Worm (Caenorhabditis elegans) whole organism, L3 larva: Measurements from ENCODE around the gene E02H4.8.

Source experiments
- R02D3.7 ChIP-seq: fragments of 150-350 bp; optimal IDR thresholded peaks from 2 replicates; lab custom pipeline; 2014; ENCODE audit warnings: missing biosample characterization, missing genetic modification characterization
- ZK546.5 ChIP-seq: sonication (generic microtip); optimal IDR thresholded peaks from 2 replicates; lab custom pipeline; 2017; ENCODE audit warnings: missing biosample characterization, missing genetic modification characterization
- aly-2 ChIP-seq: fragments of 150-350 bp; optimal IDR thresholded peaks from 2 replicates; lab custom pipeline; 2014; ENCODE audit warnings: missing biosample characterization, missing genetic modification characterization
- ama-1 ChIP-seq: fragments of 150-350 bp; optimal IDR thresholded peaks from 2 replicates; lab custom pipeline; 2018
- ceh-28 ChIP-seq: fragments of 150-350 bp; optimal IDR thresholded peaks from 2 replicates; lab custom pipeline; 2014; ENCODE audit warnings: missing biosample characterization, missing genetic modification reagents, missing genetic modification characterization
- ceh-82 ChIP-seq: fragments of 150-350 bp; optimal IDR thresholded peaks from 2 replicates; lab custom pipeline; 2014; ENCODE audit warnings: missing biosample characterization, missing genetic modification characterization
- daf-12 ChIP-seq: fragments of 150-350 bp; optimal IDR thresholded peaks from 2 replicates; lab custom pipeline; 2014; ENCODE audit warnings: missing biosample characterization, missing genetic modification reagents, missing genetic modification characterization
- egl-27 ChIP-seq: sonication (generic microtip); optimal IDR thresholded peaks from 4 replicates; lab custom pipeline; 2017; ENCODE audit warnings: missing biosample characterization, missing genetic modification reagents, missing genetic modification characterization
- egl-5 ChIP-seq: fragments of 150-350 bp; optimal IDR thresholded peaks from 2 replicates; lab custom pipeline; 2017; ENCODE audit warnings: missing biosample characterization, missing genetic modification reagents, missing genetic modification characterization, inconsistent platforms
- elt-1 ChIP-seq: fragments of 150-350 bp; optimal IDR thresholded peaks from 2 replicates; lab custom pipeline; 2014; ENCODE audit warnings: missing biosample characterization, missing genetic modification characterization
- elt-3 ChIP-seq, 3 experiments: fragments of 150-350 bp in 1 of 3; sonication (generic microtip) in 2 of 3; optimal IDR thresholded peaks; 2 replicates in 2 of 3; 4 replicates in 1 of 3; lab custom pipeline; 2014 to 2017; ENCODE audit warnings: missing biosample characterization in 3 of 3, missing genetic modification characterization in 3 of 3
- eor-1 ChIP-seq, 2 experiments: fragments of 150-350 bp; optimal IDR thresholded peaks; 2 replicates each; lab custom pipeline; 2014 to 2018; ENCODE audit warnings: missing biosample characterization in 2 of 2, missing genetic modification characterization in 2 of 2
- fkh-10 ChIP-seq: sonication (generic microtip); optimal IDR thresholded peaks from 2 replicates; lab custom pipeline; 2017; ENCODE audit warnings: missing biosample characterization, missing genetic modification reagents, missing genetic modification characterization
- fkh-2 ChIP-seq: fragments of 150-350 bp; optimal IDR thresholded peaks from 2 replicates; lab custom pipeline; 2014; ENCODE audit warnings: missing biosample characterization, missing genetic modification reagents, missing genetic modification characterization
- fos-1 ChIP-seq: fragments of 150-350 bp; optimal IDR thresholded peaks from 2 replicates; lab custom pipeline; 2014; ENCODE audit warnings: missing biosample characterization, missing genetic modification characterization
- jun-1 ChIP-seq: fragments of 150-350 bp; optimal IDR thresholded peaks from 2 replicates; lab custom pipeline; 2014; ENCODE audit warnings: missing biosample characterization, missing genetic modification reagents, missing genetic modification characterization
- lin-15B ChIP-seq: fragments of 150-350 bp; optimal IDR thresholded peaks from 2 replicates; lab custom pipeline; 2014; ENCODE audit warnings: missing biosample characterization, missing genetic modification characterization
- lin-39 ChIP-seq: fragments of 150-350 bp; optimal IDR thresholded peaks from 2 replicates; lab custom pipeline; 2018; ENCODE audit warnings: missing biosample characterization, missing genetic modification reagents, missing genetic modification characterization
- lsy-12 ChIP-seq: sonication (generic microtip); optimal IDR thresholded peaks from 2 replicates; lab custom pipeline; 2016; ENCODE audit warnings: mild to moderate bottlenecking, missing genetic modification characterization, missing compliant biosample characterization
- mdl-1 ChIP-seq: fragments of 150-350 bp; optimal IDR thresholded peaks from 2 replicates; lab custom pipeline; 2014; ENCODE audit warnings: missing biosample characterization, missing genetic modification characterization
- nfya-1 ChIP-seq: sonication (generic microtip); optimal IDR thresholded peaks from 2 replicates; lab custom pipeline; 2017; ENCODE audit warnings: missing genetic modification characterization, mild to moderate bottlenecking, missing compliant biosample characterization, antibody characterized with exemption, moderate library complexity; ENCODE audit not compliant: insufficient read depth
- nhr-12 ChIP-seq: fragments of 150-350 bp; optimal IDR thresholded peaks from 2 replicates; lab custom pipeline; 2014; ENCODE audit warnings: missing biosample characterization, missing genetic modification characterization
- nhr-23 ChIP-seq: fragments of 150-350 bp; optimal IDR thresholded peaks from 2 replicates; lab custom pipeline; 2014; ENCODE audit warnings: missing biosample characterization, missing genetic modification reagents, missing genetic modification characterization
- nhr-28 ChIP-seq: fragments of 150-350 bp; optimal IDR thresholded peaks from 2 replicates; lab custom pipeline; 2014; ENCODE audit warnings: missing biosample characterization, missing genetic modification characterization
- nhr-67 ChIP-seq: fragments of 150-350 bp; optimal IDR thresholded peaks from 2 replicates; lab custom pipeline; 2014; ENCODE audit warnings: missing biosample characterization, missing genetic modification characterization
- nhr-76 ChIP-seq: fragments of 150-350 bp; sonication (generic microtip); optimal IDR thresholded peaks from 5 replicates; lab custom pipeline; 2014; ENCODE audit warnings: missing biosample characterization, missing genetic modification characterization
- nhr-77 ChIP-seq: fragments of 150-350 bp; optimal IDR thresholded peaks from 2 replicates; lab custom pipeline; 2014; ENCODE audit warnings: missing biosample characterization, missing genetic modification characterization
- pqm-1 ChIP-seq: fragments of 150-350 bp; optimal IDR thresholded peaks from 2 replicates; lab custom pipeline; 2017; ENCODE audit warnings: missing biosample characterization, missing genetic modification characterization, inconsistent platforms
- sea-2 ChIP-seq: fragments of 150-350 bp; sonication (generic microtip); optimal IDR thresholded peaks from 4 replicates; lab custom pipeline; 2014; ENCODE audit warnings: missing biosample characterization, missing genetic modification reagents, missing genetic modification characterization
- snpc-4 ChIP-seq: fragments of 150-350 bp; optimal IDR thresholded peaks from 2 replicates; lab custom pipeline; 2014; ENCODE audit warnings: missing biosample characterization, missing genetic modification characterization
- tbx-2 ChIP-seq: sonication (generic microtip); optimal IDR thresholded peaks from 2 replicates; lab custom pipeline; 2016; ENCODE audit warnings: mild to moderate bottlenecking, missing genetic modification characterization, missing compliant biosample characterization
- unc-39 ChIP-seq: sonication (generic microtip); optimal IDR thresholded peaks from 4 replicates; lab custom pipeline; 2017; ENCODE audit warnings: missing biosample characterization, missing genetic modification characterization
- unc-62 ChIP-seq: fragments of 150-350 bp; sonication (generic microtip); optimal IDR thresholded peaks from 4 replicates; lab custom pipeline; 2014; ENCODE audit warnings: missing biosample characterization, missing genetic modification reagents, missing genetic modification characterization
- zag-1 ChIP-seq: fragments of 150-350 bp; optimal IDR thresholded peaks from 2 replicates; lab custom pipeline; 2014; ENCODE audit warnings: missing biosample characterization, missing genetic modification characterization
- ztf-11 ChIP-seq: fragments of 150-350 bp; optimal IDR thresholded peaks from 2 replicates; lab custom pipeline; 2014; ENCODE audit warnings: missing biosample characterization, missing genetic modification characterization
- ztf-4 ChIP-seq: fragments of 150-350 bp; optimal IDR thresholded peaks from 2 replicates; lab custom pipeline; 2014; ENCODE audit warnings: missing biosample characterization, missing genetic modification characterization

E02H4.8 gene

ce11 chrX:14236121-14236824 lies 27.1 kb downstream of the E02H4.8 start:
- no peak for TF ChIP-seq mdl-1 (tag; lab: Kevin White, UChicago)
- no peak for TF ChIP-seq ztf-4 (tag; lab: Kevin White, UChicago)
- no peak for TF ChIP-seq nhr-12 (tag; lab: Kevin White, UChicago)
- TF ChIP-seq elt-1: no peak
- no peak for TF ChIP-seq nhr-28 (tag; lab: Kevin White, UChicago)

DNA sequence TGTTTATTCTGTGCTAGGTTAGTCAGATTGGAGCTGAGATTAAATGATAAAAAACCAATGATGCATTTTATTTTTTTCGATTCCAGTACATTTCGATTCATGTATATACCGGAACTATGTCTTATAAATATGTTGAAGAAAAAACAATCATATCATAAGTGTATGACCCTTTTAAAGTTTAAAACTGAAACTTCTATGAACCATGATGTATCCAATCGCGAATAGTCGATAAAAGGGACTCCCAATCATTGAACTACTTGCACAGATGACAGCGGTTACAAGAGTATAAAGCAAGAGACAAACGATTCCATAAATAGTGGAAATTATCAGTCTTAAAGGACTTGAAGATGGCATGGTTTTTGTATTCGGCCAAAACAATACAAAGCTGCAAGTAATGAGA lies 28.4 kb downstream of the E02H4.8 start, which contains the start of gene srg-37:
Gene srg-37 (minus strand): TSS at position 101 of the 400 bp plus-strand sequence.
- TF ChIP-seq ceh-82 (tag; lab: Kevin White, UChicago): no peak
- TF ChIP-seq aly-2 (tag; lab: Kevin White, UChicago): no peak
- TF ChIP-seq ztf-11 (tag; lab: Kevin White, UChicago): no peak
- TF ChIP-seq lin-15B (tag; lab: Kevin White, UChicago): no peak
- TF ChIP-seq elt-1: no peak
- TF ChIP-seq ama-1 (lab: Kevin White, UChicago): no peak
- TF ChIP-seq ztf-4 (tag; lab: Kevin White, UChicago): no peak
- no peak for TF ChIP-seq nfya-1
- TF ChIP-seq, all 47 proteins: peak for 0

DNA sequence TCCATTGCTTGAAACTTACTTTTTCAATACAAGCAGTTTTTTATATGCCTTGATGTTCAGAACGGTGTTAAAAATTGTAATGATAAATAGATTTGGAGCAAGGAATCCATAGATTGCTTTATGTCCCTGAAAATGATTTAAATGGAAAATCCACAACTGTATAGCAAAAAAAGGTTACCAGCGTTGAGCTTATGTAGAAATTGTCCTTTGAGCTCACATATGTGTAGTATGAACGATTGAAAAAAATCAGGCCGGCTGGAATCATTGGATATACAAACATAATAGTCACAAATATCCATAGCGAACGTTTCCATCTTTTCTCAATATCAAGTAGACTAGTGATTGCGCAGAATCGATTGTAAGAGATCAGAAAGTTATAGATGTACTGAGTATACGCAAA lies 29.0 kb downstream of the E02H4.8 start, which contains the start of gene srg-36:
Gene srg-36 (minus strand): TSS at position 101 of the 400 bp plus-strand sequence.
- TF ChIP-seq nhr-77 (no peak), nhr-23 (tag; lab: Kevin White, UChicago) (no peak), unc-62 (GFP tag; lab: Kevin White, UChicago) (no peak), eor-1 (tag; optimal IDR thresholded peaks at IDR 0.05; lab: Kevin White, UChicago) (no peak), jun-1 (tag; lab: Kevin White, UChicago) (no peak), nhr-76 (no peak), fos-1 (tag; lab: Kevin White, UChicago) (no peak), R02D3.7 (tag; lab: Kevin White, UChicago) (no peak), fkh-2 (tag; lab: Kevin White, UChicago) (no peak), nhr-67 (no peak), ZK546.5 (tag; lab: Kevin White, UChicago) (no peak), ama-1 (lab: Kevin White, UChicago) (no peak), fkh-10 (GFP tag; lab: Kevin White, UChicago) (no peak), nfya-1 (no peak), pqm-1 (tag; lab: Kevin White, UChicago) (no peak), egl-5 (no peak), elt-3 (tag; optimal IDR thresholded peaks at IDR 0.05; lab: Kevin White, UChicago) (no peak), ztf-4 (tag; lab: Kevin White, UChicago) (no peak), zag-1 (tag; lab: Kevin White, UChicago) (no peak), ztf-11 (tag; lab: Kevin White, UChicago) (no peak)

DNA sequence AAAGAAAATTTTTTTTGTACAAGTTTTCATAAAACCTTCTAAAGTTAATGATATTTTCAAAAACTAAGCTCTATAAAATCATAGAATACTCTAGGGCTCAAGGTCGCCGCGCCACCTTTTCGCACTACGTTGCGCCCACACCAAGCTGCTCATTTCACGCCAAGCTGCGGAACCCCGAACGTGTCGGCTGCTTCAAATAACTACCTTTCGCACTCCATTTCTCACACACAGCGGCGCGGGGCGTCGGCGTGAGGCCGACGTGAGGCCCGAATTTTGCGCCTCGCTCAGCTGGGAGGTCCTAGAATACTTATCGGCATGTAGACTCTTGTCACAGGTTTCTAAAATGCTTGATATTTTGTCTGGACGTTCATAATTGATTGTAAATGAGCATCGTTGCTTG lies 31.4 kb downstream of the E02H4.8 start:
- no peak for TF ChIP-seq egl-27 (tag; lab: Kevin White, UChicago)
- TF ChIP-seq pqm-1 (tag; lab: Kevin White, UChicago): no peak
- no peak for TF ChIP-seq R02D3.7 (tag; lab: Kevin White, UChicago)
- no peak for TF ChIP-seq elt-1
- TF ChIP-seq lsy-12 (tag; lab: Kevin White, UChicago): no peak
- TF ChIP-seq nhr-23 (tag; lab: Kevin White, UChicago): no peak
- no peak for TF ChIP-seq sea-2 (GFP tag; lab: Kevin White, UChicago)
- TF ChIP-seq daf-12 (tag; lab: Kevin White, UChicago): no peak
- no peak for TF ChIP-seq tbx-2 (tag; lab: Kevin White, UChicago)
- no peak for TF ChIP-seq ceh-82 (tag; lab: Kevin White, UChicago)
- no peak for TF ChIP-seq jun-1 (tag; lab: Kevin White, UChicago)
- no peak for TF ChIP-seq aly-2 (tag; lab: Kevin White, UChicago)
- no peak for TF ChIP-seq snpc-4 (tag; lab: Kevin White, UChicago)
- TF ChIP-seq nhr-77: no peak
- TF ChIP-seq lin-39 (tag; lab: Kevin White, UChicago): no peak
- no peak for TF ChIP-seq unc-39
- no peak for TF ChIP-seq nhr-76
- TF ChIP-seq ceh-28 (tag; lab: Kevin White, UChicago): no peak
